Worm (Caenorhabditis elegans): ENCODE measurements around the gene C30G12.4.

The C30G12.4 gene

DNA sequence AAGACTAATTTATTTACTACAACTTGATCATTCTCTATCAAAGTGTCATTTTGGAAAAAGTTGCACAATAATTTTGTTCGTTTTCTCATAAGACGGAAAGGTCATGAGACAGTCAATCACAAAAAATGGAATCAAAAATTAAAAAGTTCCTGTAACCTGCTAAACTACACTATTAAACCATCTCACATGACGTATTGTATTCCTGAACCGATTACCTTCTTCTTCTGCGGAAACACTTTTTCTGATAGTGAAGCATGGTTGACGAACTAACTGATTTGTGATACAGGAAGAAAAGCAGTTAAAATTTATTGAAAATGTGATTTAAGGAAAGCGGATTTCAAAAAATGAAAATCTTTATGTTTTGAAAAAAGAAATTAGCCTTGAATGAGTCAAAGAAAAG is 7.8 kb downstream of the C30G12.4 start:
- TF ChIP-seq alr-1 (tag; optimal IDR thresholded peaks at IDR 0.05; ENCODE audit: borderline replicate concordance) = no peak
- TF ChIP-seq ztf-4 (tag; optimal IDR thresholded peaks at IDR 0.05) = no peak
- no peak for TF ChIP-seq egl-27 (tag; optimal IDR thresholded peaks at IDR 0.05)
- peak; percentile 43 for TF ChIP-seq elt-2 (tag; optimal IDR thresholded peaks at IDR 0.05)
- no peak for TF ChIP-seq nhr-237 (tag; optimal IDR thresholded peaks at IDR 0.05)
- no peak for TF ChIP-seq efl-3 (GFP tag; optimal IDR thresholded peaks at IDR 0.05)
- TF ChIP-seq aly-2 (tag; optimal IDR thresholded peaks at IDR 0.05) = no peak
- no peak for TF ChIP-seq blmp-1 (tag; optimal IDR thresholded peaks at IDR 0.05)
- peak; percentile 17 for TF ChIP-seq nhr-20 (tag; optimal IDR thresholded peaks at IDR 0.05)
- no peak for TF ChIP-seq unc-130 (tag; optimal IDR thresholded peaks at IDR 0.05)
- no peak for TF ChIP-seq sup-37 (GFP tag; optimal IDR thresholded peaks at IDR 0.05)
- TF ChIP-seq mab-9 (GFP tag; IDR thresholded peaks at IDR 0.05) = no peak
- no peak for TF ChIP-seq isw-1 (GFP tag; IDR thresholded peaks at IDR 0.05)

DNA sequence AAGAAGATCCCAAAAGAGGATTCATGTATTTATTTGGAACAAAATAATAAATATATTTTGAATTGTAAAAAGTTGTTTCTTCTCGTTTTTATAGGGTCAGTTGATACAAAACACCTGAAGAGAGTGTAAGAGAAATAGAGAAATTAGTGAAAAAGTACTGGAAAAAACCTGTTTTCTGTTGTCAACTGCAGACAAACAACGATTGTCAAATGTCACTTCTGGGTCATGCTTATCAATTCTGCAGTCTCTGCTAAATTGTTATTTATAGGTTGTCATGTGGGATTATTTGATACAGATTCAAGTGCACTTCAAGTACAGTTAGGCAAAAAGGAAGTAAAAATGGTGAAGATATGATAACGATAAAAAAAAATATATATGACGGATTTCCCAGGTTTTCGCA is 10.6 kb downstream of the C30G12.4 start:
- TF ChIP-seq elt-3 (tag; optimal IDR thresholded peaks at IDR 0.05) (peak in 2 of 6 experiments; percentile 80 to 81), blmp-1 (tag; optimal IDR thresholded peaks at IDR 0.05) (peak; percentile 28), ceh-82 (tag; optimal IDR thresholded peaks at IDR 0.05) (no peak), lsy-2 (tag; optimal IDR thresholded peaks at IDR 0.05) (peak in 1 of 2 experiments; percentile 12), nhr-85 (tag) (peak; percentile 96), lin-35 (GFP tag; optimal IDR thresholded peaks at IDR 0.05) (peak in 1 of 2 experiments; percentile 51), tbx-2 (tag; optimal IDR thresholded peaks at IDR 0.05) (peak; percentile 44), lin-14 (GFP tag; optimal IDR thresholded peaks at IDR 0.05) (peak; percentile 57), F16B12.6 (tag; optimal IDR thresholded peaks at IDR 0.05) (no peak), nhr-20 (tag; optimal IDR thresholded peaks at IDR 0.05) (peak; percentile 55), efl-1 (optimal IDR thresholded peaks at IDR 0.05) (no peak), efl-1 (GFP tag; optimal IDR thresholded peaks at IDR 0.05 in 1 of 2) (peak in 1 of 2 experiments; percentile 73), nhr-90 (tag; optimal IDR thresholded peaks at IDR 0.05; ENCODE audit: poor library complexity) (peak; percentile 6), lir-3 (tag; optimal IDR thresholded peaks at IDR 0.05; ENCODE audit: poor library complexity) (peak; percentile 45), nhr-84 (tag; optimal IDR thresholded peaks at IDR 0.05) (no peak), snu-23 (GFP tag; optimal IDR thresholded peaks at IDR 0.05) (peak; percentile 22), vab-15 (tag; optimal IDR thresholded peaks at IDR 0.05) (no peak), grh-1 (GFP tag; IDR thresholded peaks at IDR 0.05) (peak; percentile 71), nhr-71 (tag; optimal IDR thresholded peaks at IDR 0.05) (peak; percentile 36)

DNA sequence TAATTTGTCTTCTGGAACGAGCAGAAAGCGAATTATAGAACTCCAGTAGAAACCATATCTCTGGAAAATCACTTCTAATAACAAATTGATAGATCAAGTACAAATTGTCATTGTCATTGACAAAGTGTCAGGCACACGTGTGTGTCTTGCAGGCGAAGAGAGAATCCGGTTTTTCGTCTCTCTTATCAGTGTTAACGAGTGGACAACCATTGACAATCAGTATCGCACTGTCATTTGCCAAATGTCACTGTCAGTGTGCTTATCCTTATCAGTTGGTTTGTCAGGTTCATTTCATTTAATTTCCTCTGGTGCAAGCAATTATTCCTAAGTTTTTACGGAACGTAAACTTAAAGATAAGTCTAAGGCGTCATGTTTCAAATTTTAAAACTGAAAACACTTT is 11.6 kb downstream of the C30G12.4 start:
- TF ChIP-seq hpl-2 (GFP tag; optimal IDR thresholded peaks at IDR 0.05) = no peak
- no peak for TF ChIP-seq mef-2 (tag; optimal IDR thresholded peaks at IDR 0.05)
- TF ChIP-seq nhr-71 (tag; optimal IDR thresholded peaks at IDR 0.05) = no peak
- TF ChIP-seq pag-3 (tag; optimal IDR thresholded peaks at IDR 0.05; ENCODE audit: borderline replicate concordance, insufficient read depth) = no peak
- peak; percentile 31 for TF ChIP-seq lin-14 (GFP tag; optimal IDR thresholded peaks at IDR 0.05)
- peak; percentile 61 for TF ChIP-seq pqm-1 (tag; optimal IDR thresholded peaks at IDR 0.05)
- TF ChIP-seq mdl-1 (tag; optimal IDR thresholded peaks at IDR 0.05) = peak in 1 of 2 experiments; percentile 16
- TF ChIP-seq sup-37 (GFP tag; optimal IDR thresholded peaks at IDR 0.05) = no peak
- TF ChIP-seq pax-3 (tag; optimal IDR thresholded peaks at IDR 0.05) = no peak
- TF ChIP-seq sptf-1 (tag; optimal IDR thresholded peaks at IDR 0.05) = no peak
- TF ChIP-seq xbp-1 (tag; optimal IDR thresholded peaks at IDR 0.05) = no peak
- no peak for TF ChIP-seq unc-98 (GFP tag; IDR thresholded peaks at IDR 0.05)
- TF ChIP-seq fkh-8 (tag; optimal IDR thresholded peaks at IDR 0.05) = no peak
- TF ChIP-seq F16B12.6 (tag; optimal IDR thresholded peaks at IDR 0.05) = no peak
- TF ChIP-seq elt-2 (tag; optimal IDR thresholded peaks at IDR 0.05) = peak; percentile 71
- no peak for TF ChIP-seq nhr-12 (tag; optimal IDR thresholded peaks at IDR 0.05)
- no peak for TF ChIP-seq rnt-1 (tag; optimal IDR thresholded peaks at IDR 0.05)
- TF ChIP-seq egl-27 (tag; optimal IDR thresholded peaks at IDR 0.05) = no peak
- TF ChIP-seq grh-1 (GFP tag; IDR thresholded peaks at IDR 0.05) = no peak
- no peak for TF ChIP-seq nhr-76 (tag; optimal IDR thresholded peaks at IDR 0.05)
- TF ChIP-seq nhr-20 (tag; optimal IDR thresholded peaks at IDR 0.05) = peak; percentile 12
- TF ChIP-seq lin-15B (tag; optimal IDR thresholded peaks at IDR 0.05) = no peak
- no peak for TF ChIP-seq efl-3 (GFP tag; optimal IDR thresholded peaks at IDR 0.05)

Data from whole organism, L1 larva.